Worm (Caenorhabditis elegans) whole organism, L2 larva: ENCODE results near the gene F20D6.11.

ENCODE experiments used
- ama-1 ChIP-seq: fragments of 150-350 bp; optimal IDR thresholded peaks from 2 replicates; lab custom pipeline; 2018; ENCODE audit warnings: inconsistent platforms
- crh-2 ChIP-seq: sonication (generic microtip); optimal IDR thresholded peaks from 2 replicates; lab custom pipeline; 2017; ENCODE audit warnings: missing biosample characterization, missing genetic modification characterization
- fos-1 ChIP-seq: fragments of 150-350 bp; optimal IDR thresholded peaks from 2 replicates; lab custom pipeline; 2014; ENCODE audit warnings: missing biosample characterization, missing genetic modification characterization
- nhr-11 ChIP-seq: fragments of 150-350 bp; optimal IDR thresholded peaks from 2 replicates; lab custom pipeline; 2014; ENCODE audit warnings: missing biosample characterization, missing genetic modification characterization

DNA sequence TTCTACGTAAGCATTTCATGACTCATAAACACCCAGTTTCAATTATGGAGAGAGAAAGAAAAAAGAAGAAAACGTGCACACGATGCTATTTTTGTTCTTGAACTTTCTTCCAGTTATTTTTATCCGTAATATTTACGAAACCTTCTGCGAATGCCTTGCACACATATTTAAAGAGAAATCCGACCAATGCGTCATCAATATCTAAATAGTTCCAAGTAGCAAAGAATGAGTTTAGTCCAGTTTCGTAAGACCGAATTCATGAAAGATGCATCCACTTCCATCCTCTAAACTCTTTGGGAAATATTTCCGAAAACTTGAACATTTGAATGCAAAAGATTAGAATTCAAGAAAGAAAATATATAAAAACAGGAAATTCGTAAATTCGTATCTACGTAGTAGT is 29.7 kb downstream of the F20D6.11 start:
- no peak for TF ChIP-seq fos-1
- TF ChIP-seq crh-2, result no peak
- no peak for TF ChIP-seq ama-1 (lab: Kevin White, UChicago)
- TF ChIP-seq nhr-11 (tag; lab: Kevin White, UChicago), result no peak
